Fruit fly (Drosophila melanogaster): ENCODE data around the gene Gagr.

DNA sequence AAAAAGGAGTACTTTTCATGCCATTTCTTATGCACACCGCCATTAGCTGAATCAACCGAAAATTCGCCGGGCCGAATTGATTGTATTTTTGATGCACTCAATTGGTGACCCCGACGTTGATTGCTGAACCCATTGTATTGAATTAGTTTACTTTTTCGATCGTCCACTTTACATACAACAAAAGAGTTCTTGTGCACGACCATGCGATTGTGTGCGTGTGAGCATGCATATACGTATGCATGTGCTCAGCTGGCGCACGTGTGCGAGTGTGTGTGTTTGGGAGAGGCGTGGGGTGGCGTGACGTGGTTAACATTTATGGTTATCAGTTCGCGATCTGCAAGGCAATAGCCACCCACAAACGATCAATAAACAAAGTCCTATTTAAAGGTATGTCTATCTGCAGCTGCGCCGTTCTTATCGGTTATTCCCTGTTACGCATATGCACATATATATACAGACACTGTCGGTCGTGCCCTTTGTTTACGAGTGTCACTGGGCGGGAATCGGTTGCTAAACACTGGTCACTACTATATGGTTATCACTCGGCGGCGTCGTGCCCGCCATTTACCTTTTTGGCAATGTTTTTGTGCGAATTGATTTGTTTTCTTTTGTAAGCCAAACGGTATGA, 9.0 kb upstream of the Gagr start:
- TF ChIP-seq Mnt (GFP tag; optimal IDR thresholded peaks at IDR 0.05) (peak; percentile 96), CG14711 (tag; optimal IDR thresholded peaks at IDR 0.05) (no peak), Crg-1 (GFP tag; optimal IDR thresholded peaks at IDR 0.05) (no peak), CG7101 (tag; optimal IDR thresholded peaks at IDR 0.05) (peak; percentile 42), CG33017 (tag; optimal IDR thresholded peaks at IDR 0.05) (peak; percentile 27), cnc (optimal IDR thresholded peaks at IDR 0.05) (no peak), Clk (GFP tag; optimal IDR thresholded peaks at IDR 0.05) (no peak)

Data from whole organism, adult.